Fruit fly (Drosophila melanogaster) Kc167 (cell line): ENCODE measurements around the gene CG4613.

Source experiments
- Myc ChIP-seq: fragments of >200 bp; optimal IDR thresholded peaks from 2 replicates; lab custom pipeline; 2017; ENCODE audit warnings: missing external identifiers
- Sin3A ChIP-seq: fragments of >200 bp; optimal IDR thresholded peaks from 2 replicates; lab custom pipeline; 2018; ENCODE audit warnings: missing external identifiers
- h ChIP-seq: fragments of >200 bp; optimal IDR thresholded peaks from 3 replicates; lab custom pipeline; 2018; ENCODE audit warnings: missing external identifiers
- insv ChIP-seq: fragments of >200 bp; optimal IDR thresholded peaks from 3 replicates; lab custom pipeline; 2018; ENCODE audit warnings: missing external identifiers
- psq ChIP-seq: fragments of >200 bp; optimal IDR thresholded peaks from 2 replicates; lab custom pipeline; 2017; ENCODE audit warnings: missing external identifiers
- ttk ChIP-seq: sonication (Bioruptor generic); optimal IDR thresholded peaks from 2 replicates; lab custom pipeline; 2017; ENCODE audit warnings: missing external identifiers

CG4613 gene

dm6 chr3L:14522483-14523362, 1.2 kb upstream of the CG4613 start:
- TF ChIP-seq insv (lab: Kevin White, UChicago) (no peak), h (lab: Kevin White, UChicago) (no peak), Myc (no peak), psq (no peak), Sin3A (lab: Kevin White, UChicago) (no peak), ttk (lab: Kevin White, UChicago) (no peak)

DNA sequence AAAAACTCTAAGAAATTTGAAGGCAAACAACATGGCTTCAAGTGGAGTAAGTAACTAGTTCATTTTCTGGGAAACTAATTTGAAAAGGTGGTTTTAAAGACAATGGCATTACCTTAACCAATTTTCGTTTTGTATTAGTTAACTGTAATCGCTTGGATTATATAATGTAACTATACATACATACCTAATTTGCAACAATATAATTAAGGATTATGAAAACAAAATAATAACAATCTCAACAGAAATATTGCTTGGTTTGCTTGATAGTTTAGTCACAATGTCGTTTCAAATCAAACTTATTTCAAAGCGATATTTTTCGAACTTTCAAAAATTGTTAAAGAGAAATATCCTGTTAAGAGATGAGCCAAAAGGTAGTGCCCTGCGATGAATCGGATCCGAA, 4.0 kb downstream of the CG4613 start, which contains the start of gene CG9592:
CG9592 (plus strand) TSS at position 301 of the 400 bp plus-strand sequence.
- TF ChIP-seq Myc (no peak), insv (lab: Kevin White, UChicago) (no peak)

DNA sequence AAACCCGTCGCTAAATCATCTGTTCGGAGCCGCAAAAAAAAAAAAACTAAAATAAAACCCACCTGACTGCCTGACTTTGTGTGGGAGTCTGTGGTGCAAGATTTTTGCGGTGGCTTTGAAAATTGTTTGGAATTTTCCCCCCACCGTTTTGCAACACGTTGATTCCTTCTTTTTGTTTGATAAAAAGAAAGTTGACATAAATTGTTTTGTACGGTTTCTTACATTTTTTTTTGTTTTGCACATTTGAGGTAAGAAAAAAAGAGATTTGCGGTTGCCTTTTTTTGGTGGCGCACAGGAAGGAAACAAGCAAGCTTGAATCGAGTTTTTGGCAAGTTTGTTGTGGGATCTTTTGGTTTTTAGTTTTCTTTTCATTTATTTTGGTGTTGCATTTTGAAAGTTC, 5.8 kb downstream of the CG4613 start:
- TF ChIP-seq ttk (lab: Kevin White, UChicago) (no peak), psq (no peak), insv (lab: Kevin White, UChicago) (no peak), Sin3A (lab: Kevin White, UChicago) (no peak), h (lab: Kevin White, UChicago) (no peak), Myc (no peak)

- no peak for TF ChIP-seq ttk (lab: Kevin White, UChicago)
- TF ChIP-seq Sin3A (lab: Kevin White, UChicago), result no peak
- TF ChIP-seq psq, result no peak
- TF ChIP-seq insv (lab: Kevin White, UChicago), result no peak
- no peak for TF ChIP-seq Myc
- no peak for TF ChIP-seq h (lab: Kevin White, UChicago)
These were observed 8.2 kb downstream of the CG4613 start for dm6 chr3L:14513286-14513685.

- no peak for TF ChIP-seq insv (lab: Kevin White, UChicago)
- TF ChIP-seq ttk (lab: Kevin White, UChicago), result no peak
- no peak for TF ChIP-seq psq
- no peak for TF ChIP-seq Sin3A (lab: Kevin White, UChicago)
These were observed 11.5 kb downstream of the CG4613 start for dm6 chr3L:14509981-14510380.

DNA sequence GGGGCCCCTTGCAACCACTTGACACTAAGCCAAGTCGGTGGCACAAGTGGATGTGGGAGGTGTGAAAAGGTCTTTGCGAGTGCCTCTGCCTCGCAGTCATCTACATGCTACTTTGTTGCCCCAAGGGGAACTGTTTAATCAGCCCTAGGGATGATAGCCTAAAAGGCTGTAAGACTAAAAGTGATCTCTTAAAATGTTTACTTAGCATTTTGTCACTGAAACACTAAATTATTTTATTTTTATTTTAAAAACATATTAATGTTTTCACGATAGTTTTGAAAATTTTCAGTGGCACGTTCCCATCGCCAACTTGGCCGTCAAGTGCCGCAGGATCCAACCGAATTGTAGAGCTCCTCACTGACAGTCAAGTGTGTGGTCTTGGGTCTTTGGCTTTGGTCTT, 24.0 kb downstream of the CG4613 start:
- TF ChIP-seq psq (no peak), h (lab: Kevin White, UChicago) (no peak), insv (lab: Kevin White, UChicago) (no peak), Sin3A (lab: Kevin White, UChicago) (no peak), ttk (lab: Kevin White, UChicago) (no peak), Myc (no peak)

DNA sequence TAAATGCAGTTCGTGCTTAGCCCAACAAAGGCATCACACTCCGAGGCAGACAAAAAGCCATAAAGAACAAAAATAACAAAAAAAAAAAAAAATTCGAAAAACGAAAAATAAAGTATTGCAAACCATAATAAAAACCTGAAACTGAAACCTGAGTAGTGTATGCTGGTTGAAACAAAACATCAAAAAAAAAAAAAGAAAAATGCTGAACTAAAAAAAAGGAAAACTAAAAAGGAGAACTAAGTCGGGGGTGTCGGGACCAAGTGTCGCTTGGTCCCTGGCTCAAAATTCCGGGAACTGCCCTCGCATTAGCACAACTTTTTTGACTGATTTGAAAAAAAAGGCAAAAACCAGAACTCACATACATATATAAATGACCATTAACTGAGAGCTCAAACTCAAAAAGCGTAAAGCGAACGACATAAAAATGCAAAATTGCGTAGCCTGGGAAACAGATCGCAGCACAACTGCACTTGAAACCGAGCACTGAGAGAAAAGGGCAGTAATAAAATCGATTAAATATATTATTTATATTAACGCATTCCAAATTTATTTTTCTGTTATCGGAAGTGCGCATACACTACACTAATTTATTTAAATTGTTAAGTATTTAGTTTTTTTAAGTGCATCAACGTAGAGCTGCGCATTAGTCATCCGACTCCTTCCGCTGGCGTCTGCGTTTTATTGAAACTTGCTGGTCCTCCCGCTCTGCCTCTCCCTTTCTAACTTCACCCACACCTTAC, 34.7 kb downstream of the CG4613 start:
- TF ChIP-seq h (lab: Kevin White, UChicago), result no peak
- no peak for TF ChIP-seq psq
- no peak for TF ChIP-seq insv (lab: Kevin White, UChicago)
- TF ChIP-seq ttk (lab: Kevin White, UChicago), result no peak
- no peak for TF ChIP-seq Sin3A (lab: Kevin White, UChicago)
- no peak for TF ChIP-seq Myc

dm6 chr3L:14485401-14485800, 36.1 kb downstream of the CG4613 start:
- TF ChIP-seq psq (no peak), ttk (lab: Kevin White, UChicago) (no peak), Sin3A (lab: Kevin White, UChicago) (no peak), h (lab: Kevin White, UChicago) (no peak), Myc (no peak), insv (lab: Kevin White, UChicago) (no peak)

dm6 chr3L:14482955-14483354, 38.5 kb downstream of the CG4613 start:
- TF ChIP-seq psq (no peak), Myc (no peak), insv (lab: Kevin White, UChicago) (no peak), ttk (lab: Kevin White, UChicago) (no peak), h (lab: Kevin White, UChicago) (no peak), Sin3A (lab: Kevin White, UChicago) (no peak)

DNA sequence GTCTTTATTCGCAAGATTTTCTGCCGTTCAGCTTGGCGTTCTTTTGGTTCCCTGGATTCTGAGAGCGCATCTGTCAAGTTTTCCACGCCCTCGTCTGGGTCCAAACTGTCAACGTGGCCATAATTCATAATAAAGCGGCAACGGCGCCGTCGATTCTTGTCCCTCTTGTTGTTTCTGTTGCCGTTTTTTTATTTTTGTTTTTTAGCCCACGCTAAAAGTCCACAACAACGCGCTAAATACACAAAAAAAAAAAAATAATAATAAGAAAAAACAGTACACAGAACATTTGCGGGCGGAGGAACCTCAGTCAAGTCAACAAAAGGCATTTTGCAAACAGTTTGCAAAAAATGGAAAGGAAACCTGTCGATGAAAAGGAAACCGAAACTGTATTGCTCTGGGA, 40.1 kb downstream of the CG4613 start:
- TF ChIP-seq insv (lab: Kevin White, UChicago), result no peak
- TF ChIP-seq Sin3A (lab: Kevin White, UChicago), result no peak
- TF ChIP-seq ttk (lab: Kevin White, UChicago), result no peak
- TF ChIP-seq Myc, result no peak
- no peak for TF ChIP-seq h (lab: Kevin White, UChicago)
- TF ChIP-seq psq, result no peak

- TF ChIP-seq h (lab: Kevin White, UChicago) (no peak), insv (lab: Kevin White, UChicago) (no peak), Sin3A (lab: Kevin White, UChicago) (no peak), ttk (lab: Kevin White, UChicago) (no peak), Myc (no peak), psq (no peak)
These were observed 44.7 kb downstream of the CG4613 start for dm6 chr3L:14476804-14477239.
